Worm (Caenorhabditis elegans) whole organism, L1 larva: ENCODE data around the gene ZC239.22.

Experiments
- aha-1 ChIP-seq: fragments of 150-350 bp; optimal IDR thresholded peaks from 2 replicates; lab custom pipeline; 2014; ENCODE audit warnings: missing biosample characterization, missing genetic modification characterization
- ama-1 ChIP-seq: fragments of 150-350 bp; optimal IDR thresholded peaks from 2 replicates; lab custom pipeline; 2014
- efl-1 ChIP-seq, 4 experiments: fragments of 150-350 bp; optimal IDR thresholded peaks in 3 of 4; peaks in 1 of 4; 1 replicate in 1 of 4; 2 replicates in 3 of 4; lab custom pipeline; 2014; ENCODE audit warnings: missing biosample characterization in 2 of 4, missing genetic modification characterization in 2 of 4, missing genetic modification reagents in 2 of 4
- elt-2 ChIP-seq: sonication (generic microtip); optimal IDR thresholded peaks from 2 replicates; lab custom pipeline; 2016; ENCODE audit warnings: missing genetic modification characterization, mild to moderate bottlenecking, inconsistent platforms, missing compliant biosample characterization, missing genetic modification reagents
- lin-39 ChIP-seq: fragments of 150-350 bp; optimal IDR thresholded peaks from 2 replicates; lab custom pipeline; 2014; ENCODE audit warnings: missing biosample characterization, missing genetic modification reagents, missing genetic modification characterization
- lsy-2 ChIP-seq, 2 experiments: fragments of 150-350 bp; optimal IDR thresholded peaks; 2 replicates each; lab custom pipeline; 2014; ENCODE audit warnings: missing biosample characterization in 2 of 2, missing genetic modification characterization in 2 of 2
- nhr-19 ChIP-seq: fragments of 200-800 bp; sonication (Bioruptor generic); conservative IDR thresholded peaks from 2 replicates; pipeline ENCODE4 v1.3.6; 2022; ENCODE audit warnings: missing genetic modification characterization, missing compliant biosample characterization
- nhr-237 ChIP-seq: fragments of 150-350 bp; optimal IDR thresholded peaks from 2 replicates; lab custom pipeline; 2014; ENCODE audit warnings: missing biosample characterization, missing genetic modification characterization
- nhr-71 ChIP-seq: sonication (generic microtip); optimal IDR thresholded peaks from 2 replicates; lab custom pipeline; 2016; ENCODE audit warnings: mild to moderate bottlenecking, missing genetic modification characterization, moderate library complexity, missing compliant biosample characterization
- nhr-85 ChIP-seq: sonication (generic microtip); peaks from one replicate; lab custom pipeline; 2016; ENCODE audit warnings: missing genetic modification characterization, inconsistent platforms, missing compliant biosample characterization
- skn-1 ChIP-seq: fragments of 150-350 bp; optimal IDR thresholded peaks from 2 replicates; lab custom pipeline; 2014; ENCODE audit warnings: missing biosample characterization, missing genetic modification characterization
- sup-37 ChIP-seq: fragments of 200-800 bp; sonication (Bioruptor generic); optimal IDR thresholded peaks from 2 replicates; lab custom pipeline; 2018; ENCODE audit warnings: mild to moderate bottlenecking, missing genetic modification characterization, missing compliant biosample characterization
- unc-130 ChIP-seq: fragments of 150-350 bp; optimal IDR thresholded peaks from 2 replicates; lab custom pipeline; 2017; ENCODE audit warnings: missing biosample characterization, missing genetic modification characterization, inconsistent platforms

- TF ChIP-seq lin-39 (tag; lab: Kevin White, UChicago) (no peak), efl-1 (optimal IDR thresholded peaks at IDR 0.05; lab: Kevin White, UChicago) (no peak), efl-1 (GFP tag; optimal IDR thresholded peaks at IDR 0.05 in 1 of 2; lab: Kevin White, UChicago) (no peak), nhr-71 (tag; lab: Kevin White, UChicago) (no peak), elt-2 (tag; lab: Kevin White, UChicago) (no peak), ama-1 (lab: Kevin White, UChicago) (no peak), aha-1 (tag; lab: Kevin White, UChicago) (no peak), lsy-2 (tag; optimal IDR thresholded peaks at IDR 0.05; lab: Kevin White, UChicago) (no peak), sup-37 (GFP tag; lab: Kevin White, UChicago) (no peak), nhr-19 (no peak), nhr-85 (tag; lab: Kevin White, UChicago) (no peak), skn-1 (no peak), nhr-237 (tag; lab: Kevin White, UChicago) (no peak), unc-130 (tag; lab: Kevin White, UChicago) (no peak)
Observed at ce11 chrII:3267365-3267764, 46.7 kb upstream of the ZC239.22 start, which contains the start of gene F02E11.7.
